Worm (Caenorhabditis elegans): ENCODE results near the gene R09H10.2.

The R09H10.2 gene

ce11 chrIV:10593570-10593969 is 9.2 kb upstream of the R09H10.2 start, which contains the start of gene C43F9.7:
C43F9.7 (minus strand) TSS chrIV:10593670.
- TF ChIP-seq ceh-43 (GFP tag; optimal IDR thresholded peaks at IDR 0.05), result no peak
- TF ChIP-seq unc-120 (tag; optimal IDR thresholded peaks at IDR 0.05; ENCODE audit: poor library complexity, severe bottlenecking), result no peak
- TF ChIP-seq nhr-12 (tag; optimal IDR thresholded peaks at IDR 0.05), result no peak
- TF ChIP-seq elt-1 (tag; optimal IDR thresholded peaks at IDR 0.05; ENCODE audit: borderline replicate concordance, insufficient read depth), result no peak
- no peak for TF ChIP-seq pha-4 (tag; optimal IDR thresholded peaks at IDR 0.05)
- TF ChIP-seq snpc-4 (tag; optimal IDR thresholded peaks at IDR 0.05), result no peak
- TF ChIP-seq blmp-1 (tag; optimal IDR thresholded peaks at IDR 0.05), result no peak

ce11 chrIV:10596505-10596904 is 6.2 kb upstream of the R09H10.2 start, which contains the start of gene C43F9.11:
C43F9.11 (plus strand) TSS chrIV:10596805.
- TF ChIP-seq mls-2 (tag; optimal IDR thresholded peaks at IDR 0.05), result no peak
- no peak for TF ChIP-seq mep-1 (tag; optimal IDR thresholded peaks at IDR 0.05)
- TF ChIP-seq M03D4.4 (tag; optimal IDR thresholded peaks at IDR 0.05), result no peak
- no peak for TF ChIP-seq lin-32 (GFP tag; optimal IDR thresholded peaks at IDR 0.05)
- no peak for TF ChIP-seq zip-8 (tag; optimal IDR thresholded peaks at IDR 0.05)
- TF ChIP-seq drap-1 (GFP tag; optimal IDR thresholded peaks at IDR 0.05), result no peak
- TF ChIP-seq hlh-1 (tag; optimal IDR thresholded peaks at IDR 0.05), result no peak
- TF ChIP-seq tbx-8 (GFP tag; optimal IDR thresholded peaks at IDR 0.05), result no peak
- TF ChIP-seq nhr-237 (tag; optimal IDR thresholded peaks at IDR 0.05), result no peak
- TF ChIP-seq ztf-11 (tag; optimal IDR thresholded peaks at IDR 0.05), result no peak
- TF ChIP-seq unc-62 (GFP tag; optimal IDR thresholded peaks at IDR 0.05), result no peak
- TF ChIP-seq nhr-76 (tag; optimal IDR thresholded peaks at IDR 0.05), result no peak
- TF ChIP-seq ceh-43 (GFP tag; optimal IDR thresholded peaks at IDR 0.05), result no peak
- no peak for TF ChIP-seq flh-1 (GFP tag; optimal IDR thresholded peaks at IDR 0.05)

ce11 chrIV:10599983-10600382 is 2.8 kb upstream of the R09H10.2 start, which contains the start of gene R09H10.1:
R09H10.1 (plus strand) TSS chrIV:10600283.
- no peak for TF ChIP-seq zip-8 (tag; optimal IDR thresholded peaks at IDR 0.05)
- no peak for TF ChIP-seq tbx-8 (GFP tag; optimal IDR thresholded peaks at IDR 0.05)
- no peak for TF ChIP-seq hlh-1 (tag; optimal IDR thresholded peaks at IDR 0.05)
- no peak for TF ChIP-seq ztf-11 (tag; optimal IDR thresholded peaks at IDR 0.05)
- no peak for TF ChIP-seq ceh-43 (GFP tag; optimal IDR thresholded peaks at IDR 0.05)
- TF ChIP-seq mls-2 (tag; optimal IDR thresholded peaks at IDR 0.05), result no peak

- TF ChIP-seq snpc-4 (tag; optimal IDR thresholded peaks at IDR 0.05) (no peak), ceh-83 (GFP tag; optimal IDR thresholded peaks at IDR 0.05) (no peak), elt-3 (tag; optimal IDR thresholded peaks at IDR 0.05) (no peak), lin-13 (tag; optimal IDR thresholded peaks at IDR 0.05) (no peak), mls-2 (tag; optimal IDR thresholded peaks at IDR 0.05) (no peak), ces-1 (GFP tag; optimal IDR thresholded peaks at IDR 0.05) (no peak), drap-1 (GFP tag; optimal IDR thresholded peaks at IDR 0.05) (no peak), unc-120 (tag; optimal IDR thresholded peaks at IDR 0.05; ENCODE audit: poor library complexity, severe bottlenecking) (no peak), nhr-237 (tag; optimal IDR thresholded peaks at IDR 0.05) (no peak), lsy-2 (tag; optimal IDR thresholded peaks at IDR 0.05) (no peak), sptf-1 (tag; optimal IDR thresholded peaks at IDR 0.05) (no peak), mab-5 (tag; optimal IDR thresholded peaks at IDR 0.05) (no peak)
Observed at ce11 chrIV:10606575-10607080, 3.9 kb downstream of the R09H10.2 start, which contains the start of gene R09H10.3. R09H10.3 (plus strand) TSS chrIV:10607030.

- TF ChIP-seq elt-3 (tag; optimal IDR thresholded peaks at IDR 0.05), result no peak
Observed at ce11 chrIV:10608275-10608674, 5.5 kb downstream of the R09H10.2 start, which contains the start of gene R09H10.6. R09H10.6 (plus strand) TSS chrIV:10608575.

- TF ChIP-seq sptf-1 (tag; optimal IDR thresholded peaks at IDR 0.05) (no peak), elt-1 (tag; optimal IDR thresholded peaks at IDR 0.05; ENCODE audit: borderline replicate concordance, insufficient read depth) (no peak), unc-62 (GFP tag; optimal IDR thresholded peaks at IDR 0.05) (no peak), sem-2 (GFP tag; optimal IDR thresholded peaks at IDR 0.05) (no peak), cnd-1 (tag; optimal IDR thresholded peaks at IDR 0.05) (no peak), bed-3 (GFP tag; optimal IDR thresholded peaks at IDR 0.05) (no peak), nhr-76 (tag; optimal IDR thresholded peaks at IDR 0.05) (no peak), nhr-2 (tag; optimal IDR thresholded peaks at IDR 0.05) (no peak), nhr-12 (tag; optimal IDR thresholded peaks at IDR 0.05) (no peak), mab-5 (tag; optimal IDR thresholded peaks at IDR 0.05) (no peak), unc-39 (tag; optimal IDR thresholded peaks at IDR 0.05) (no peak), nhr-28 (tag; optimal IDR thresholded peaks at IDR 0.05) (no peak), M03D4.4 (tag; optimal IDR thresholded peaks at IDR 0.05) (no peak), ceh-43 (GFP tag; optimal IDR thresholded peaks at IDR 0.05) (no peak), ceh-83 (GFP tag; optimal IDR thresholded peaks at IDR 0.05) (no peak), mep-1 (tag; optimal IDR thresholded peaks at IDR 0.05) (no peak), elt-3 (tag; optimal IDR thresholded peaks at IDR 0.05) (no peak), nhr-237 (tag; optimal IDR thresholded peaks at IDR 0.05) (no peak), lsy-2 (tag; optimal IDR thresholded peaks at IDR 0.05) (no peak), ces-1 (GFP tag; optimal IDR thresholded peaks at IDR 0.05) (no peak)
Observed at ce11 chrIV:10609920-10610319, 7.2 kb downstream of the R09H10.2 start.
